Fruit fly (Drosophila melanogaster) S2 (cell line): ENCODE data around the gene GCS2alpha.
"Not testable (repeated sequence)": the region's sequence is repeated elsewhere in the genome, so short reads cannot be mapped to it uniquely, and the experiment has no call there.

Experiments
- CG8478 ChIP-seq: fragments of >200 bp; optimal IDR thresholded peaks from 2 replicates; lab custom pipeline; 2018
- CTCF ChIP-seq, 2 experiments: fragments of >200 bp; optimal IDR thresholded peaks; 2 replicates each; lab custom pipeline; 2018

DNA sequence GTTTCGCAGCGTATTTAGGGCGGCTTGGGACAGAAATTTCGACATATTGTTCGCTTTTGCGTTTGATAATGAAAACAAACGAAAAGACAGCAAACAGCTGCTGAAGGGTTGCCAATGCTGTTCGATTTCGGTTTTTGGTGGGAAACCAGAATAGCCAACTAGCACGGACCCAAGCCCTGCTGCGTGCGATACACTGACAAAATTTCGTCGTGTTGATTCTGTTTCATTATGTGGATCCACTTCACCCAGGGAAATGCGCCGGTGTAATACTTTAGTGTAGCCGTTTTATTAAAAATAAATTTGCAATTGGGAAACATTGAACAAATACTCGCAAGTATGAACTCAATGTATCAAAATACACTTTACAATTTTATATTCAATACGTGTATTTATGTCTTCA, 12.5 kb upstream of the GCS2alpha start, which contains the start of gene CG32857:
- not testable (repeated sequence) for TF ChIP-seq CTCF (optimal IDR thresholded peaks at IDR 0.05; lab: Kevin White, UChicago); CG8478 (lab: Kevin White, UChicago)
